Worm (Caenorhabditis elegans) whole organism, L4 larva: ENCODE data around the gene F43C11.16.
A peak's percentile ranks its signal among the peaks of the same experiment; 100 is the strongest.

Experiments
- ZK546.5 ChIP-seq, 2 experiments: sonication (generic microtip); optimal IDR thresholded peaks; 2 replicates each; lab custom pipeline; 2017; ENCODE audit warnings: missing biosample characterization in 2 of 2, missing genetic modification characterization in 2 of 2
- ceh-62 ChIP-seq: sonication (generic microtip); optimal IDR thresholded peaks from 2 replicates; lab custom pipeline; 2017; ENCODE audit warnings: missing biosample characterization, missing genetic modification characterization
- mdt-29 ChIP-seq: fragments of 200-800 bp; sonication (Bioruptor generic); IDR thresholded peaks from 2 replicates; pipeline ENCODE4 v1.3.6; 2022; ENCODE audit warnings: missing genetic modification reagents, missing genetic modification characterization, missing compliant biosample characterization
- mxl-3 ChIP-seq: fragments of 200-800 bp; sonication (Bioruptor generic); optimal IDR thresholded peaks from 2 replicates; lab custom pipeline; 2018; ENCODE audit warnings: mild to moderate bottlenecking, missing genetic modification characterization, missing compliant biosample characterization
- nhr-6 ChIP-seq: fragments of 150-350 bp; optimal IDR thresholded peaks from 2 replicates; lab custom pipeline; 2014; ENCODE audit warnings: missing biosample characterization, missing genetic modification characterization
- nhr-76 ChIP-seq: fragments of 150-350 bp; optimal IDR thresholded peaks from 2 replicates; lab custom pipeline; 2014; ENCODE audit warnings: missing biosample characterization, missing genetic modification characterization
- nhr-77 ChIP-seq: fragments of 150-350 bp; optimal IDR thresholded peaks from 2 replicates; lab custom pipeline; 2014; ENCODE audit warnings: missing biosample characterization, missing genetic modification characterization
- php-3 ChIP-seq: fragments of 200-800 bp; sonication (Bioruptor generic); IDR thresholded peaks from 2 replicates; pipeline ENCODE4 v1.3.6; 2022; ENCODE audit warnings: missing genetic modification reagents, missing genetic modification characterization, missing compliant biosample characterization
- pqm-1 ChIP-seq: sonication (generic microtip); optimal IDR thresholded peaks from 2 replicates; lab custom pipeline; 2017; ENCODE audit warnings: missing biosample characterization, missing genetic modification characterization
- skn-1 ChIP-seq: fragments of 150-350 bp; optimal IDR thresholded peaks from 2 replicates; lab custom pipeline; 2014; ENCODE audit warnings: missing biosample characterization, missing genetic modification characterization
- snpc-4 ChIP-seq: fragments of 150-350 bp; optimal IDR thresholded peaks from 2 replicates; lab custom pipeline; 2014; ENCODE audit warnings: missing biosample characterization, missing genetic modification characterization
- unc-62 ChIP-seq, 3 experiments: fragments of 150-350 bp in 1 of 3; sonication (generic microtip); optimal IDR thresholded peaks in 2 of 3; peaks in 1 of 3; 1 replicate in 1 of 3; 2 replicates in 2 of 3; lab custom pipeline; 2014 to 2017; ENCODE audit warnings: missing biosample characterization in 3 of 3, missing genetic modification characterization in 3 of 3, missing genetic modification reagents in 3 of 3, missing genotype in 1 of 3
- zip-11 ChIP-seq: fragments of 200-800 bp; sonication (Bioruptor generic); IDR thresholded peaks from 2 replicates; pipeline ENCODE4 v1.3.6; 2022; ENCODE audit warnings: missing genetic modification characterization, missing compliant biosample characterization

DNA sequence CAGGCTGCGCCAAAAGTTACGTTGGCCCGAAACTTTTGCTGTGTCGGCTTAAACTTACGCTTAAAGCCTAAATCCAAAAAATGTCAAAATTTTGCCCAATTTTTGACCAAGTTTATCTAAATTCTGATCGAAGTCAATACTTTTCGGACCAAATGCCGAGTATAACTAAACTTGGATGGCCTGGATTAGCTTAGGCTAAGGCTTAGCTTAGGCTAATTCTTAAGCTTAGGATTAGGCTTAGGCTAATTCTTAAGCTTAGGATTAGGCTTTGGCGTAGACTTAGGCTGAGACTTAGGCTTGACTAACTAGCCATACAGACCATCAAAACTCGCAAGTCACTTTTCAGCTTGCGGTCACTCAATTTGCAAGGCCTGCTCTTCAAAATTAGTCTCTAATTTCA lies 23.7 kb downstream of the F43C11.16 start:
- TF ChIP-seq mxl-3 (no peak), pqm-1 (tag; lab: Kevin White, UChicago) (no peak), unc-62 (GFP tag; optimal IDR thresholded peaks at IDR 0.05 in 1 of 2; lab: Kevin White, UChicago) (peak in 1 of 2 experiments; percentile 19), unc-62 (tag; optimal IDR thresholded peaks at IDR 0.05; lab: Kevin White, UChicago) (no peak), mdt-29 (GFP tag; lab: Robert Waterston, UW) (no peak), ceh-62 (tag; lab: Kevin White, UChicago) (no peak), nhr-76 (no peak), snpc-4 (tag; lab: Kevin White, UChicago) (no peak), zip-11 (no peak), ZK546.5 (tag; optimal IDR thresholded peaks at IDR 0.05; lab: Kevin White, UChicago) (no peak), nhr-6 (tag; lab: Kevin White, UChicago) (no peak), nhr-77 (no peak), skn-1 (tag; lab: Kevin White, UChicago) (no peak), php-3 (GFP tag; lab: Robert Waterston, UW) (no peak)
